Fruit fly (Drosophila melanogaster) whole organism: ENCODE results near the gene CG34313.

ENCODE experiments used
- Dll ChIP-seq: fragments of >200 bp; optimal IDR thresholded peaks from 2 replicates; lab custom pipeline; 2017
- usp ChIP-seq: fragments of >200 bp; optimal IDR thresholded peaks from 2 replicates; lab custom pipeline; 2017; ENCODE audit warnings: missing biosample characterization, missing genetic modification characterization, mixed read lengths

DNA sequence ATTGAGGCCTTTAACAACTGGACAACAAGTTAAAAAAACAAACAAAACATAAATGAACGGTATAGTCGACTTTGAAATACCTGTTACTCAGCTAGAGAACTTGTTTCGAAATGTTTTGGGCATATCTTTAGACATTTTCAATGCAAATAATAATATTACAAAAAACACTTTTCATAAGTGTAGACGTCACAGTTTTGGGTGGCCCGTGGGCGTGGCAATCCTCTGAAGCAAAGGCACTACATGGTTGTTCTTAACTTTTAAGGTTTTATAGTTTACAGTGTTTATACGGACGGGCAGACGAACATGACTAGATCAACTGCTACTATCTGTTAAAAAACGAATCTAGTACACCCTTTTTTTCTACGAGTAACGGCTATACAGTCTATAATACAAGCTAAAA, 36.8 kb upstream of the CG34313 start:
- TF ChIP-seq Dll (lab: Kevin White, UChicago): no peak
- TF ChIP-seq usp: no peak
